Worm (Caenorhabditis elegans) whole organism, L4/young adult: ENCODE measurements around the gene F09B12.7.

Experiments
- W03F9.2 ChIP-seq: fragments of 150-350 bp; optimal IDR thresholded peaks from 2 replicates; lab custom pipeline; 2014; ENCODE audit warnings: missing biosample characterization, missing genetic modification characterization
- dao-5 ChIP-seq: sonication (generic microtip); optimal IDR thresholded peaks from 2 replicates; lab custom pipeline; 2016; ENCODE audit warnings: missing genotype, missing genetic modification characterization, moderate library complexity, missing compliant biosample characterization
- him-1 ChIP-seq: sonication (generic microtip); optimal IDR thresholded peaks from 2 replicates; lab custom pipeline; 2016; ENCODE audit warnings: missing genotype, missing genetic modification reagents, missing genetic modification characterization, missing compliant biosample characterization

DNA sequence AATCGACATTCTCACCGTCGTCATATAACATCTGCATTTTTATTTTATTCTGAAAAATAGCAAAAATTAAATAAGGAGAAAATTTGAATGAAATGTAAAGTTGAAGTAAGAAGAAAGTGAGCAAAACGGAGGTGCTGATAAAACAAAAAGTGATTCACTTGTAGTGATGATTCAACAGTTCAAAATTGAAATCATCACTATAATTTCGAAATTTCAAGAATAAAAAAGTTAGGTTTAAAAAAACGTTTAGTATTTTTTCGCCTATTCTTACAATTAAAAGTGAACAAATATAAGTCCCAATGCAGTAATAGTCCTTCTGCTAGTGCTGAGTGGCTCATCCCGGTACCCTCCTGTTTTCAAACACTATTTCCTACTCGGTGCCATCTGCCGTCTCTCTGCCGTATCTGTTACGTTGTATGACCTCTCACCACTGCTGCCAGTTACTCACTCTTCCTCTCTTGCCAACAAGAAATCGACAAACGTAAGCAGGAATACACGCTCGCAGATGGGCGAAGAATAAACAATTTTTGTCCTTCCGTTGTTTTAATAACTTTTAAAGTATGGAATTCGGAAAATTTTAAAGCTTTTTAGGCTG lies 5.6 kb upstream of the F09B12.7 start, which contains the start of gene dhhc-1:
- no peak for TF ChIP-seq dao-5 (tag; lab: Kevin White, UChicago)
- TF ChIP-seq him-1 (tag; lab: Kevin White, UChicago), result no peak
- TF ChIP-seq W03F9.2 (tag; lab: Kevin White, UChicago), result no peak
